Fruit fly (Drosophila melanogaster) Kc167 (cell line): Measurements from ENCODE around the gene CG8419.

Source experiments
- Myc ChIP-seq: fragments of >200 bp; optimal IDR thresholded peaks from 2 replicates; lab custom pipeline; 2017; ENCODE audit warnings: missing external identifiers
- Sin3A ChIP-seq: fragments of >200 bp; optimal IDR thresholded peaks from 2 replicates; lab custom pipeline; 2018; ENCODE audit warnings: missing external identifiers
- h ChIP-seq: fragments of >200 bp; optimal IDR thresholded peaks from 3 replicates; lab custom pipeline; 2018; ENCODE audit warnings: missing external identifiers
- insv ChIP-seq: fragments of >200 bp; optimal IDR thresholded peaks from 3 replicates; lab custom pipeline; 2018; ENCODE audit warnings: missing external identifiers
- psq ChIP-seq: fragments of >200 bp; optimal IDR thresholded peaks from 2 replicates; lab custom pipeline; 2017; ENCODE audit warnings: missing external identifiers
- ttk ChIP-seq: sonication (Bioruptor generic); optimal IDR thresholded peaks from 2 replicates; lab custom pipeline; 2017; ENCODE audit warnings: missing external identifiers

- no peak for TF ChIP-seq psq (lab: Kevin White, UChicago)
- TF ChIP-seq h (lab: Kevin White, UChicago), result no peak
- no peak for TF ChIP-seq Sin3A (lab: Kevin White, UChicago)
- no peak for TF ChIP-seq insv
- no peak for TF ChIP-seq ttk
- TF ChIP-seq Myc (lab: Kevin White, UChicago), result no peak
These were observed 9.4 kb downstream of the CG8419 start, which contains the start of gene CG8349 for dm6 chr2L:8215259-8215929.
